Worm (Caenorhabditis elegans) whole organism, late embryonic: ENCODE measurements around the gene F25A2.1.
"Not testable (repeated sequence)": the region's sequence is repeated elsewhere in the genome, so short reads cannot be mapped to it uniquely, and the experiment has no call there.

Experiments used
- C08G9.2 ChIP-seq: sonication (generic microtip); optimal IDR thresholded peaks from 2 replicates; lab custom pipeline; 2016; ENCODE audit warnings: mild to moderate bottlenecking, missing genetic modification characterization, moderate library complexity, missing compliant biosample characterization
- F13H6.1 ChIP-seq: sonication (generic microtip); optimal IDR thresholded peaks from 2 replicates; lab custom pipeline; 2016; ENCODE audit warnings: missing genetic modification characterization, missing compliant biosample characterization
- K09A11.1 ChIP-seq: sonication (generic microtip); optimal IDR thresholded peaks from 2 replicates; lab custom pipeline; 2017; ENCODE audit warnings: antibody characterized with exemption, mild to moderate bottlenecking, missing genetic modification characterization, missing compliant biosample characterization; ENCODE audit not compliant: insufficient read depth
- ahr-1 ChIP-seq: sonication (generic microtip); optimal IDR thresholded peaks from 2 replicates; lab custom pipeline; 2016; ENCODE audit warnings: missing genetic modification characterization, missing compliant biosample characterization
- ceh-14 ChIP-seq: sonication (generic microtip); optimal IDR thresholded peaks from 2 replicates; lab custom pipeline; 2016; ENCODE audit warnings: missing genotype, missing genetic modification characterization, missing compliant biosample characterization
- ceh-18 ChIP-seq: sonication (generic microtip); optimal IDR thresholded peaks from 2 replicates; lab custom pipeline; 2016; ENCODE audit warnings: missing genetic modification characterization, missing compliant biosample characterization
- ceh-19 ChIP-seq: fragments of 200-800 bp; sonication (Bioruptor generic); optimal IDR thresholded peaks from 2 replicates; lab custom pipeline; 2018; ENCODE audit warnings: mild to moderate bottlenecking, missing genetic modification characterization, missing compliant biosample characterization
- ceh-2 ChIP-seq: sonication (generic microtip); optimal IDR thresholded peaks from 2 replicates; lab custom pipeline; 2016; ENCODE audit warnings: missing genotype, missing genetic modification characterization, missing compliant biosample characterization
- ceh-22 ChIP-seq: sonication (generic microtip); optimal IDR thresholded peaks from 2 replicates; lab custom pipeline; 2017; ENCODE audit warnings: missing biosample characterization, missing genetic modification characterization
- ceh-31 ChIP-seq: sonication (generic microtip); optimal IDR thresholded peaks from 2 replicates; lab custom pipeline; 2016; ENCODE audit warnings: missing genetic modification characterization, missing compliant biosample characterization
- ceh-34 ChIP-seq: sonication (generic microtip); optimal IDR thresholded peaks from 2 replicates; lab custom pipeline; 2016; ENCODE audit warnings: mild to moderate bottlenecking, missing genetic modification characterization, missing compliant biosample characterization
- ceh-6 ChIP-seq: fragments of 200-800 bp; sonication (Bioruptor generic); optimal IDR thresholded peaks from 2 replicates; lab custom pipeline; 2018; ENCODE audit warnings: mild to moderate bottlenecking, missing genetic modification characterization, missing compliant biosample characterization
- dmd-4 ChIP-seq: sonication (generic microtip); optimal IDR thresholded peaks from 2 replicates; lab custom pipeline; 2016; ENCODE audit warnings: borderline replicate concordance, missing genetic modification characterization, missing compliant biosample characterization
- dve-1 ChIP-seq: sonication (generic microtip); optimal IDR thresholded peaks from 2 replicates; lab custom pipeline; 2017; ENCODE audit warnings: antibody characterized with exemption, mild to moderate bottlenecking, missing genetic modification characterization, missing compliant biosample characterization
- elt-2 ChIP-seq: sonication (generic microtip); optimal IDR thresholded peaks from 2 replicates; lab custom pipeline; 2016; ENCODE audit warnings: missing genetic modification reagents, missing genetic modification characterization, missing compliant biosample characterization
- elt-4 ChIP-seq: sonication (generic microtip); optimal IDR thresholded peaks from 2 replicates; lab custom pipeline; 2016; ENCODE audit warnings: missing genetic modification characterization, missing compliant biosample characterization
- ets-4 ChIP-seq: sonication (generic microtip); optimal IDR thresholded peaks from 2 replicates; lab custom pipeline; 2016; ENCODE audit warnings: missing genetic modification characterization, missing compliant biosample characterization
- fax-1 ChIP-seq: sonication (generic microtip); optimal IDR thresholded peaks from 2 replicates; lab custom pipeline; 2016; ENCODE audit warnings: missing genotype, missing genetic modification characterization, missing compliant biosample characterization
- fkh-10 ChIP-seq: fragments of 150-350 bp; optimal IDR thresholded peaks from 2 replicates; lab custom pipeline; 2014; ENCODE audit warnings: missing biosample characterization, missing genetic modification reagents, missing genetic modification characterization
- fkh-6 ChIP-seq: sonication (generic microtip); optimal IDR thresholded peaks from 2 replicates; lab custom pipeline; 2016; ENCODE audit warnings: missing genetic modification characterization, missing compliant biosample characterization
- gmeb-2 ChIP-seq: sonication (generic microtip); optimal IDR thresholded peaks from 2 replicates; lab custom pipeline; 2016; ENCODE audit warnings: missing genetic modification characterization, inconsistent platforms, missing compliant biosample characterization
- hlh-6 ChIP-seq: sonication (generic microtip); optimal IDR thresholded peaks from 2 replicates; lab custom pipeline; 2016; ENCODE audit warnings: missing genotype, missing genetic modification characterization, missing compliant biosample characterization
- hlh-8 ChIP-seq: sonication (generic microtip); optimal IDR thresholded peaks from 2 replicates; lab custom pipeline; 2016; ENCODE audit warnings: missing genotype, missing genetic modification characterization, missing compliant biosample characterization
- lim-6 ChIP-seq: sonication (generic microtip); optimal IDR thresholded peaks from 2 replicates; lab custom pipeline; 2016; ENCODE audit warnings: missing genetic modification characterization, missing compliant biosample characterization
- mec-3 ChIP-seq: sonication (generic microtip); optimal IDR thresholded peaks from 2 replicates; lab custom pipeline; 2016; ENCODE audit warnings: borderline replicate concordance, missing genetic modification characterization, missing compliant biosample characterization
- pag-3 ChIP-seq: sonication (generic microtip); optimal IDR thresholded peaks from 2 replicates; lab custom pipeline; 2016; ENCODE audit warnings: missing compliant biosample characterization, missing genetic modification characterization, borderline replicate concordance
- pqm-1 ChIP-seq: sonication (generic microtip); optimal IDR thresholded peaks from 2 replicates; lab custom pipeline; 2016; ENCODE audit warnings: missing genetic modification characterization, missing compliant biosample characterization
- ref-2 ChIP-seq: sonication (generic microtip); optimal IDR thresholded peaks from 2 replicates; lab custom pipeline; 2016; ENCODE audit warnings: missing genetic modification characterization, missing compliant biosample characterization
- rnt-1 ChIP-seq: sonication (generic microtip); optimal IDR thresholded peaks from 2 replicates; lab custom pipeline; 2016; ENCODE audit warnings: missing genetic modification characterization, missing compliant biosample characterization
- syd-9 ChIP-seq: sonication (generic microtip); optimal IDR thresholded peaks from 2 replicates; lab custom pipeline; 2016; ENCODE audit warnings: mild to moderate bottlenecking, missing genetic modification characterization, moderate library complexity, missing compliant biosample characterization
- tbx-2 ChIP-seq: sonication (generic microtip); optimal IDR thresholded peaks from 2 replicates; lab custom pipeline; 2016; ENCODE audit warnings: missing genetic modification characterization, missing compliant biosample characterization
- tbx-7 ChIP-seq: sonication (generic microtip); optimal IDR thresholded peaks from 2 replicates; lab custom pipeline; 2016; ENCODE audit warnings: missing genotype, missing genetic modification characterization, missing compliant biosample characterization
- unc-3 ChIP-seq, 2 experiments: fragments of 200-800 bp in 1 of 2; sonication (Bioruptor generic) in 1 of 2; sonication (generic microtip) in 1 of 2; conservative IDR thresholded peaks in 1 of 2; optimal IDR thresholded peaks in 1 of 2; 2 replicates each; pipeline versions ENCODE4 v1.3.6 to Lab custom; 2016 to 2022; ENCODE audit warnings: missing compliant biosample characterization in 2 of 2, missing genetic modification characterization in 2 of 2, missing genetic modification reagents in 1 of 2
- unc-42 ChIP-seq: sonication (generic microtip); optimal IDR thresholded peaks from 2 replicates; lab custom pipeline; 2016; ENCODE audit warnings: missing genotype, missing genetic modification characterization, missing compliant biosample characterization
- unc-86 ChIP-seq: sonication (generic microtip); optimal IDR thresholded peaks from 2 replicates; lab custom pipeline; 2016; ENCODE audit warnings: missing genetic modification characterization, missing compliant biosample characterization
- zip-5 ChIP-seq: sonication (generic microtip); optimal IDR thresholded peaks from 2 replicates; lab custom pipeline; 2016; ENCODE audit warnings: missing genetic modification characterization, missing compliant biosample characterization
- ztf-16 ChIP-seq: sonication (generic microtip); optimal IDR thresholded peaks from 2 replicates; lab custom pipeline; 2017; ENCODE audit warnings: missing genetic modification characterization, missing compliant biosample characterization

F25A2.1 gene

ce11 chrV:1195995-1196394 is 16.6 kb downstream of the F25A2.1 start, which contains the start of the genes wrb-1 and Y50D4A.4:
Gene wrb-1 (plus strand): TSS chrV:1196072.
Gene Y50D4A.4 (minus strand): TSS chrV:1196127.
- TF ChIP-seq ceh-19 (no peak), zip-5 (tag; lab: Kevin White, UChicago) (no peak), ref-2 (tag; lab: Kevin White, UChicago) (peak; percentile 29), elt-4 (tag; lab: Kevin White, UChicago) (no peak), ztf-16 (tag; lab: Kevin White, UChicago) (no peak), unc-42 (peak; percentile 13), dve-1 (tag; lab: Kevin White, UChicago) (no peak)

ce11 chrV:1197064-1197724 is 17.8 kb downstream of the F25A2.1 start:
- TF ChIP-seq elt-2 (tag; lab: Kevin White, UChicago) (peak; percentile 29), pag-3 (tag; lab: Kevin White, UChicago) (peak; percentile 80), ceh-34 (peak; percentile 83), ceh-2 (peak; percentile 85), unc-42 (peak; percentile 64), ceh-6 (GFP tag; lab: Kevin White, UChicago) (peak; percentile 29), ets-4 (peak; percentile 86), fax-1 (tag; lab: Kevin White, UChicago) (peak; percentile 86), F13H6.1 (tag; lab: Kevin White, UChicago) (peak; percentile 81), gmeb-2 (tag; lab: Kevin White, UChicago) (peak; percentile 33), ceh-18 (tag; lab: Kevin White, UChicago) (peak; percentile 67), unc-86 (peak; percentile 36), rnt-1 (tag; lab: Kevin White, UChicago) (peak; percentile 84), zip-5 (tag; lab: Kevin White, UChicago) (peak; percentile 63), ref-2 (tag; lab: Kevin White, UChicago) (peak; percentile 89), ceh-14 (tag; lab: Kevin White, UChicago) (peak; percentile 92), tbx-2 (tag; lab: Kevin White, UChicago) (peak; percentile 86), hlh-8 (peak; percentile 62), hlh-6 (tag; lab: Kevin White, UChicago) (peak; percentile 68), ceh-31 (peak; percentile 99), lim-6 (peak; percentile 84), ahr-1 (tag; lab: Kevin White, UChicago) (peak; percentile 19), unc-3 (GFP tag; conservative IDR thresholded peaks at IDR 0.05; lab: Robert Waterston, UW) (peak; percentile 59), mec-3 (tag; lab: Kevin White, UChicago) (peak; percentile 86), C08G9.2 (tag; lab: Kevin White, UChicago) (peak; percentile 93), ceh-19 (peak; percentile 30), dmd-4 (tag; lab: Kevin White, UChicago) (peak; percentile 83), pqm-1 (tag; lab: Kevin White, UChicago) (peak; percentile 20), fkh-6 (peak; percentile 22), syd-9 (tag; lab: Kevin White, UChicago) (peak; percentile 65), tbx-7 (tag; lab: Kevin White, UChicago) (peak; percentile 81)
- not testable (repeated sequence) for TF ChIP-seq unc-3 (tag; optimal IDR thresholded peaks at IDR 0.05; lab: Kevin White, UChicago)

ce11 chrV:1199219-1199889 is 20.0 kb downstream of the F25A2.1 start, which contains the start of gene Y50D4A.6:
Gene Y50D4A.6 (minus strand): TSS chrV:1199269.
- TF ChIP-seq K09A11.1 (tag; lab: Kevin White, UChicago) (no peak), fkh-10 (no peak), ceh-22 (tag; lab: Kevin White, UChicago) (no peak)
